Worm (Caenorhabditis elegans) whole organism, late embryonic: ENCODE results near the gene T05A8.11.

ENCODE experiments used
- ama-1 ChIP-seq: fragments of 150-350 bp; optimal IDR thresholded peaks from 2 replicates; lab custom pipeline; 2014
- ceh-9 ChIP-seq: sonication (generic microtip); optimal IDR thresholded peaks from 2 replicates; lab custom pipeline; 2016; ENCODE audit warnings: mild to moderate bottlenecking, missing genetic modification characterization, inconsistent platforms, missing compliant biosample characterization
- elt-2 ChIP-seq: sonication (generic microtip); optimal IDR thresholded peaks from 2 replicates; lab custom pipeline; 2016; ENCODE audit warnings: missing genetic modification reagents, missing genetic modification characterization, missing compliant biosample characterization
- elt-4 ChIP-seq: sonication (generic microtip); optimal IDR thresholded peaks from 2 replicates; lab custom pipeline; 2016; ENCODE audit warnings: missing genetic modification characterization, missing compliant biosample characterization
- pha-4 ChIP-seq: fragments of 150-350 bp; optimal IDR thresholded peaks from 2 replicates; lab custom pipeline; 2018; ENCODE audit warnings: missing biosample characterization, missing genetic modification reagents, missing genetic modification characterization
- ref-2 ChIP-seq: sonication (generic microtip); optimal IDR thresholded peaks from 2 replicates; lab custom pipeline; 2016; ENCODE audit warnings: missing genetic modification characterization, missing compliant biosample characterization
- tbx-2 ChIP-seq: sonication (generic microtip); optimal IDR thresholded peaks from 2 replicates; lab custom pipeline; 2016; ENCODE audit warnings: missing genetic modification characterization, missing compliant biosample characterization

DNA sequence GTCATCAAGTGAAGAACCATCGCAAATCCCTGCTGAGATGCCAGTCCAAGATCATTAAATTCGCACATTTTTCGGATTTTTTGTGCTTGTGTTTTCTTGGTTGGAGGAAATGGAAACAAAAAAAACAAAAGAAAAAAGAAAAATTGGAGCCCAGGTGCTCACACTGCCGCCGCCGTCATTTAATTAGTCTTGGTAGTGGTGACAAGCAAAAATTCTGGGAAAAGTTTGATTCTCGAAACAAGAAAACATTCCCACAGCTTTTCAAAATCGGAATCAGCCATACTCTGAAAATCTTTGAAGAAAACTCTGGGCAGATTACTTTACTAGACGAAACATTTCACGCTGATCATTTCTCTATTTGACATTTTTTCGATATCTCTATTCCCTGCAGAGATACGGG, 20.3 kb downstream of the T05A8.11 start, which contains the start of gene srh-128:
- TF ChIP-seq pha-4 (no peak), ama-1 (lab: Kevin White, UChicago) (no peak), elt-4 (no peak), tbx-2 (tag; lab: Kevin White, UChicago) (no peak), ref-2 (tag; lab: Kevin White, UChicago) (no peak), ceh-9 (tag; lab: Kevin White, UChicago) (no peak), elt-2 (no peak)
